Worm (Caenorhabditis elegans) whole organism, midembryonic: ENCODE results near the gene enri-2.
"Not testable (repeated sequence)": the region's sequence is repeated elsewhere in the genome, so short reads cannot be mapped to it uniquely, and the experiment has no call there.

Experiments
- T22C8.4 ChIP-seq: fragments of 200-800 bp; sonication (Bioruptor generic); IDR thresholded peaks from 2 replicates; pipeline ENCODE4 v1.3.6; 2022; ENCODE audit warnings: missing genetic modification characterization, missing compliant biosample characterization
- cog-1 ChIP-seq: sonication (generic microtip); optimal IDR thresholded peaks from 2 replicates; lab custom pipeline; 2016; ENCODE audit warnings: missing genetic modification characterization, missing compliant biosample characterization
- flt-1 ChIP-seq: fragments of 200-800 bp; sonication (Bioruptor generic); IDR thresholded peaks from 2 replicates; pipeline ENCODE4 v1.3.6; 2022; ENCODE audit warnings: missing genetic modification characterization, missing compliant biosample characterization
- klf-2 ChIP-seq: fragments of 200-800 bp; sonication (Bioruptor generic); conservative IDR thresholded peaks from 2 replicates; pipeline ENCODE4 v1.3.6; 2022; ENCODE audit warnings: missing genetic modification reagents, missing genetic modification characterization, missing compliant biosample characterization
- med-1 ChIP-seq: sonication (generic microtip); optimal IDR thresholded peaks from 2 replicates; lab custom pipeline; 2017; ENCODE audit warnings: missing genetic modification characterization, mild to moderate bottlenecking, missing compliant biosample characterization, antibody characterized with exemption, missing genetic modification reagents; ENCODE audit not compliant: insufficient read depth
- ref-1 ChIP-seq: fragments of 200-800 bp; sonication (Bioruptor generic); conservative IDR thresholded peaks from 2 replicates; pipeline ENCODE4 v1.3.6; 2022; ENCODE audit warnings: missing genetic modification reagents, missing genetic modification characterization, missing compliant biosample characterization
- tab-1 ChIP-seq: fragments of 200-800 bp; sonication (Bioruptor generic); IDR thresholded peaks from 2 replicates; pipeline ENCODE4 v1.3.6; 2022; ENCODE audit warnings: missing genetic modification characterization, missing compliant biosample characterization
- ztf-23 ChIP-seq: fragments of 200-800 bp; sonication (Bioruptor generic); IDR thresholded peaks from 2 replicates; pipeline ENCODE4 v1.3.6; 2022; ENCODE audit warnings: missing genetic modification reagents, missing genetic modification characterization, missing compliant biosample characterization
- ztf-29 ChIP-seq: fragments of 200-800 bp; sonication (Bioruptor generic); IDR thresholded peaks from 2 replicates; pipeline ENCODE4 v1.3.6; 2022; ENCODE audit warnings: missing genetic modification reagents, missing genetic modification characterization, missing compliant biosample characterization

The enri-2 gene

ce11 chrX:14525081-14525324, 20.6 kb upstream of the enri-2 start, which contains the start of gene nspc-17:
nspc-17 (minus strand) TSS chrX:14525181.
- TF ChIP-seq ztf-23; tab-1 (GFP tag; lab: Robert Waterston, UW); ref-1: not testable (repeated sequence)

ce11 chrX:14525325-14526305, 20.0 kb upstream of the enri-2 start:
- TF ChIP-seq T22C8.4 (GFP tag; lab: Robert Waterston, UW) (peak; percentile 99), med-1 (GFP tag; lab: Kevin White, UChicago) (peak; percentile 46), ztf-23 (peak; percentile 89), ref-1 (no peak), ztf-29 (GFP tag; lab: Robert Waterston, UW) (peak; percentile 75), cog-1 (tag; lab: Kevin White, UChicago) (peak; percentile 99), klf-2 (GFP tag; lab: Robert Waterston, UW) (peak; percentile 55; the same call in 1 of the 2 replicates), flt-1 (GFP tag; lab: Robert Waterston, UW) (peak; percentile 89), tab-1 (GFP tag; lab: Robert Waterston, UW) (no peak; the same call in 1 of the 2 replicates)

- TF ChIP-seq ztf-29 (GFP tag; lab: Robert Waterston, UW) (no peak), T22C8.4 (GFP tag; lab: Robert Waterston, UW) (no peak), cog-1 (tag; lab: Kevin White, UChicago) (no peak), tab-1 (GFP tag; lab: Robert Waterston, UW) (no peak), klf-2 (GFP tag; lab: Robert Waterston, UW) (no peak), flt-1 (GFP tag; lab: Robert Waterston, UW) (no peak), ref-1 (no peak), ztf-23 (no peak), med-1 (GFP tag; lab: Kevin White, UChicago) (no peak)
These were observed 18.1 kb upstream of the enri-2 start, which contains the start of gene nspc-18 for ce11 chrX:14527559-14527958. nspc-18 (minus strand) TSS chrX:14527659.

ce11 chrX:14528399-14528798, 17.2 kb upstream of the enri-2 start, which contains the start of gene nspc-19:
nspc-19 (plus strand) TSS chrX:14528699.
- TF ChIP-seq med-1 (GFP tag; lab: Kevin White, UChicago); cog-1 (tag; lab: Kevin White, UChicago); ref-1: not testable (repeated sequence)

- no peak for TF ChIP-seq klf-2 (GFP tag; lab: Robert Waterston, UW)
- TF ChIP-seq ref-1 = no peak
- TF ChIP-seq cog-1 (tag; lab: Kevin White, UChicago) = no peak
- TF ChIP-seq tab-1 (GFP tag; lab: Robert Waterston, UW) = no peak
- no peak for TF ChIP-seq T22C8.4 (GFP tag; lab: Robert Waterston, UW)
These were observed 15.5 kb upstream of the enri-2 start, which contains the start of gene nspc-20 for ce11 chrX:14530107-14530506. nspc-20 (minus strand) TSS chrX:14530207.

ce11 chrX:14534117-14534516, 11.5 kb upstream of the enri-2 start, which contains the start of gene T24C2.5:
T24C2.5 (plus strand) TSS chrX:14534417.
- no peak for TF ChIP-seq T22C8.4 (GFP tag; lab: Robert Waterston, UW)
- TF ChIP-seq tab-1 (GFP tag; lab: Robert Waterston, UW) = no peak

- no peak for TF ChIP-seq flt-1 (GFP tag; lab: Robert Waterston, UW)
- no peak for TF ChIP-seq ref-1
- TF ChIP-seq klf-2 (GFP tag; lab: Robert Waterston, UW) = no peak
- TF ChIP-seq tab-1 (GFP tag; lab: Robert Waterston, UW) = no peak
- no peak for TF ChIP-seq ztf-29 (GFP tag; lab: Robert Waterston, UW)
- TF ChIP-seq med-1 (GFP tag; lab: Kevin White, UChicago) = no peak
- no peak for TF ChIP-seq cog-1 (tag; lab: Kevin White, UChicago)
- TF ChIP-seq ztf-23 = no peak
- no peak for TF ChIP-seq T22C8.4 (GFP tag; lab: Robert Waterston, UW)
These were observed 11.0 kb upstream of the enri-2 start for ce11 chrX:14534596-14534995.

ce11 chrX:14535913-14536312, 9.7 kb upstream of the enri-2 start:
- TF ChIP-seq med-1 (GFP tag; lab: Kevin White, UChicago) (no peak), klf-2 (GFP tag; lab: Robert Waterston, UW) (no peak), flt-1 (GFP tag; lab: Robert Waterston, UW) (no peak), tab-1 (GFP tag; lab: Robert Waterston, UW) (no peak), ztf-29 (GFP tag; lab: Robert Waterston, UW) (no peak), ztf-23 (no peak), T22C8.4 (GFP tag; lab: Robert Waterston, UW) (no peak), ref-1 (no peak), cog-1 (tag; lab: Kevin White, UChicago) (no peak)

ce11 chrX:14537625-14538024, 8.0 kb upstream of the enri-2 start:
- TF ChIP-seq ztf-23 (no peak), tab-1 (GFP tag; lab: Robert Waterston, UW) (no peak), T22C8.4 (GFP tag; lab: Robert Waterston, UW) (no peak), ref-1 (no peak), med-1 (GFP tag; lab: Kevin White, UChicago) (no peak), flt-1 (GFP tag; lab: Robert Waterston, UW) (no peak), ztf-29 (GFP tag; lab: Robert Waterston, UW) (no peak), klf-2 (GFP tag; lab: Robert Waterston, UW) (no peak), cog-1 (tag; lab: Kevin White, UChicago) (no peak)
